Worm (Caenorhabditis elegans): ENCODE data around the gene ZK945.8.

The ZK945.8 gene

DNA sequence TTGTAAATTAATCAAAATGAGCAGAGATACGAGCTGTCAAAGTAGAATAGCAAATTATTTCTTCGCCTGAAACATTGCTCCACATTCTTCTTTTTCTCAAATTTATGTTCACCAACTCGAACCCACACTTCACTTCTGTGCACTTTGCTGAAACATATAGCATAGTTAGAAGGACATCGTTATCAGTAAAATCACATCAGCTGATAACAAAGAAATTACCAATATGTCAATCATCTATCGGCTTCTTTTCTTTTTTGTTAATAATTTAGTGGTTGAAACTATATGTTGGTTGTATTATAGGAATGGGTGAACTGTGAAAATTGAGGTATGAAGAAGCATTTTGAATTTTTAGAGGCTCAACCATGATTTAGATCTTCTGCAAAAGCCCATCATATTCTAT is 13.2 kb upstream of the ZK945.8 start:
- peak; percentile 44 for TF ChIP-seq T20F7.1 (GFP tag; optimal IDR thresholded peaks at IDR 0.05)
- peak; percentile 37 for TF ChIP-seq nhr-77 (tag; optimal IDR thresholded peaks at IDR 0.05)
- TF ChIP-seq ama-1 (optimal IDR thresholded peaks at IDR 0.05) = no peak
- no peak for TF ChIP-seq lin-39 (tag; optimal IDR thresholded peaks at IDR 0.05)
- TF ChIP-seq dve-1 (tag; optimal IDR thresholded peaks at IDR 0.05; ENCODE audit: insufficient read depth) = peak; percentile 60
- TF ChIP-seq dmd-6 (GFP tag; IDR thresholded peaks at IDR 0.05) = peak; percentile 62
- TF ChIP-seq lin-15B (tag; optimal IDR thresholded peaks at IDR 0.05) = no peak
- TF ChIP-seq Y75B8A.6 (GFP tag; IDR thresholded peaks at IDR 0.05) = no peak
- TF ChIP-seq nhr-102 (tag; optimal IDR thresholded peaks at IDR 0.05) = no peak
- no peak for TF ChIP-seq dmd-8 (GFP tag; IDR thresholded peaks at IDR 0.05)
- TF ChIP-seq lin-13 (GFP tag; optimal IDR thresholded peaks at IDR 0.05) = no peak
- TF ChIP-seq spr-1 (tag; optimal IDR thresholded peaks at IDR 0.05) = no peak
- TF ChIP-seq unc-62 (GFP tag; optimal IDR thresholded peaks at IDR 0.05 in 1 of 2) = peak in 1 of 2 experiments; percentile 51
- no peak for TF ChIP-seq unc-62 (tag; optimal IDR thresholded peaks at IDR 0.05)
- no peak for TF ChIP-seq ceh-44 (GFP tag; IDR thresholded peaks at IDR 0.05)
- TF ChIP-seq daf-16 (GFP tag; optimal IDR thresholded peaks at IDR 0.05) = no peak
- TF ChIP-seq daf-16 (tag; optimal IDR thresholded peaks at IDR 0.05) = peak; percentile 55
- TF ChIP-seq php-3 (GFP tag; IDR thresholded peaks at IDR 0.05) = peak; percentile 28; the same call in 1 of the 2 replicates
- TF ChIP-seq daf-19 (GFP tag; conservative IDR thresholded peaks at IDR 0.05) = no peak
- TF ChIP-seq ceh-20 (GFP tag; IDR thresholded peaks at IDR 0.05) = no peak
- TF ChIP-seq nhr-28 (tag; optimal IDR thresholded peaks at IDR 0.05) = peak; percentile 86
- TF ChIP-seq pqm-1 (tag; optimal IDR thresholded peaks at IDR 0.05) = peak; percentile 74
- TF ChIP-seq hlh-11 (tag; optimal IDR thresholded peaks at IDR 0.05) = peak; percentile 52
- TF ChIP-seq unc-130 (GFP tag; optimal IDR thresholded peaks at IDR 0.05) = no peak
- no peak for TF ChIP-seq aha-1 (tag)
- TF ChIP-seq F26F4.8 (GFP tag; conservative IDR thresholded peaks at IDR 0.05) = no peak

DNA sequence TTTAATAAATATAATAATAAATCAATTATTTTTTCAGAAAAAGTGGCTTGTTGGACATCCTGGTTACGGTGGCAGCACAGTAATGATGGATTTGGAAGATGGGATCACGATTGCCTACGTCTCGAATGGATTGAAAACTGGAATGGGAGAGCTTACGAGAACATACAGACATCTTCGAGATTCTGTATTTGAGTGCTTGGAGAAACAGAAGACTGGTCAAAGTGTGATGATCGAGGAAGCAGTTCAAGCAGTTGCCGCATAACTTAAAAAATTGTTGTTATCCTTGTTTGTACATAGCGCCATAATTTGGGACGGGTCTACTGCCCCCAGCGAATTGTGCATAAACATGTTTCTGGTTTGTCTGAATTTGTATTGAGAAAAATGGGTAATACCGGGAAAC is 10.0 kb upstream of the ZK945.8 start:
- 0 out of 2 replicates have a peak, but pooled peaks have one; percentile 25 for TF ChIP-seq lin-38 (GFP tag; IDR thresholded peaks at IDR 0.05)
- TF ChIP-seq ztf-7 (tag; optimal IDR thresholded peaks at IDR 0.05) = no peak
- peak; percentile 47; the same call in 1 of the 2 replicates for TF ChIP-seq pha-4 (GFP tag; IDR thresholded peaks at IDR 0.05)
- TF ChIP-seq pha-4 (tag; optimal IDR thresholded peaks at IDR 0.05) = no peak
- no peak for TF ChIP-seq dmd-6 (GFP tag; IDR thresholded peaks at IDR 0.05)
- no peak for TF ChIP-seq daf-16 (GFP tag; optimal IDR thresholded peaks at IDR 0.05)
- TF ChIP-seq daf-16 (tag; optimal IDR thresholded peaks at IDR 0.05) = peak; percentile 17

DNA sequence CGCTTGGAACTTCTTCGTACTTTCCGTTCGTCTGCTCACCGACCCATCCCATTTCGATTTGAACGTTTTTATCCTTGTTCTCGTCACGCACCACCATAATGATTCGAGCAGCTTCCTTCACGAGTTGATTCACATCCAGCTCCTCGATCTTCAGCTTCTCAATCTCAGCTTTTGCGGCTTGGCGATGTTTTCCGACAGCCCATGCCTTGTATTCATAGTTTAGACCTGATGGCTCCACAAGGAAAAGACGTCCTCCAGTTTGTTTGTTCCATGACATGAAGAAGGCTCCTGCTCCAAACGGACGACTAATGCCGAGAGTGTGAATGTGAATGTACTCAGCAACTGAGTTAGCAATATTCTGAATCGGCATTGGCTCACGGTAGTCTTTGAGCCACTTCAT is 9.4 kb upstream of the ZK945.8 start:
- TF ChIP-seq ztf-7 (tag; optimal IDR thresholded peaks at IDR 0.05) (no peak), aha-1 (tag) (peak; percentile 96)

DNA sequence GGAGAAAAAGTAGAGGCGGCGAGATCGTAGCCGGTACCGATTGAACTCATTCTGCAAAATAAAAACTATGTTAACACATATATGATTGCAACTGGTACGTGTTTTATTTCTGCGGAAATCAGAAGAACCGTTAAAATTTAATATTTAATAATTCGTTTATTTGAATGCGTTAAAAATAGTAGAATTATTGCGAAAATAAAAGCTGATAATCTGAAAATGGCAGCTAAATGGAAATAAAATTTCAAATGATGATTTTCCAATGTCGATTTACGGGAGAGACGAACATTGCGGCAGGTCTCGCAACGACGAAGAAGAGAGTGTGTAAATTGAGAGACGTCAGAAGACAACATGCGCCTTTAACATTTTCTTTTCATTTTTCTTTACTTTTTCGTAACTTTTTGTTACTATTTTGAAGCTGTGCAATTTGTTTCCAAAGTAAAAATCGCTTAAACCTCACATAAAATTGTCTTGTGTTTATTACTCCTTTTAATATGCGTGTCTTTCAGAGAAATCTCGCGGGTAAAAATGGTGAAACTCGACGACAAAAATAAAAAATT is 8.6 kb upstream of the ZK945.8 start, which contains the start of the genes pas-7 and puf-12:
Gene pas-7, minus strand, starts transcription at position 51 of the 557 bp plus-strand sequence.
Gene puf-12, plus strand, starts transcription at position 507 of the 557 bp plus-strand sequence.
- TF ChIP-seq R02D3.7 (tag; optimal IDR thresholded peaks at IDR 0.05) (peak; percentile 38), tra-1 (GFP tag; IDR thresholded peaks at IDR 0.05) (no peak), nhr-6 (tag; optimal IDR thresholded peaks at IDR 0.05) (peak; percentile 65), lsy-2 (tag; optimal IDR thresholded peaks at IDR 0.05) (peak in 1 of 2 experiments; percentile 66), pha-4 (GFP tag; IDR thresholded peaks at IDR 0.05) (no peak), pha-4 (tag; optimal IDR thresholded peaks at IDR 0.05) (peak; percentile 65), dpl-1 (GFP tag; optimal IDR thresholded peaks at IDR 0.05) (peak; percentile 12), mes-2 (tag; optimal IDR thresholded peaks at IDR 0.05; ENCODE audit: poor library complexity, severe bottlenecking) (peak; percentile 64), hmg-1.1 (GFP tag; IDR thresholded peaks at IDR 0.05) (no peak)

All from whole organism, L4 larva.